Fruit fly (Drosophila melanogaster) whole organism, pupa: ENCODE results near the gene CG16825.

Experiments
- CG32121 ChIP-seq: fragments of 200-800 bp; sonication (Bioruptor generic); IDR thresholded peaks from 2 replicates; pipeline ENCODE4 v1.3.6; 2022; ENCODE audit warnings: missing biosample characterization, missing genetic modification characterization
- CG34367 ChIP-seq: fragments of 200-800 bp; sonication (Bioruptor generic); optimal IDR thresholded peaks from 2 replicates; lab custom pipeline; 2018; ENCODE audit warnings: missing biosample characterization, mild to moderate bottlenecking, missing genetic modification characterization
- D1 ChIP-seq: fragments of 200-800 bp; sonication (Bioruptor generic); optimal IDR thresholded peaks from 2 replicates; lab custom pipeline; 2018; ENCODE audit warnings: missing biosample characterization, mild to moderate bottlenecking, missing genetic modification characterization, moderate library complexity
- EcR ChIP-seq: fragments of 200-800 bp; sonication (Bioruptor generic); optimal IDR thresholded peaks from 3 replicates; lab custom pipeline; 2019; ENCODE audit warnings: missing biosample characterization, missing genetic modification characterization, mild to moderate bottlenecking, moderate library complexity, missing genetic modification reagents
- fd96Ca ChIP-seq: fragments of 200-800 bp; sonication (Bioruptor generic); IDR thresholded peaks from 3 replicates; pipeline ENCODE4 v1.3.6; 2022; ENCODE audit warnings: missing biosample characterization, missing genetic modification characterization
- gl ChIP-seq: fragments of 200-800 bp; sonication (Bioruptor generic); optimal IDR thresholded peaks from 2 replicates; lab custom pipeline; 2018; ENCODE audit warnings: missing biosample characterization, mild to moderate bottlenecking, missing genetic modification characterization

- no peak for TF ChIP-seq CG34367 (tag; lab: Kevin White, UChicago)
- no peak for TF ChIP-seq EcR (GFP tag; lab: Kevin White, UChicago)
- no peak for TF ChIP-seq CG32121
- TF ChIP-seq fd96Ca (GFP tag; lab: Robert Waterston, UW) = no peak
- TF ChIP-seq D1 (tag; lab: Kevin White, UChicago) = no peak
- no peak for TF ChIP-seq gl (tag; lab: Kevin White, UChicago)
Measured at dm6 chr2L:13289689-13290088, 14.9 kb upstream of the CG16825 start, which contains the start of gene CG31729.
